Fruit fly (Drosophila melanogaster) whole organism, embryonic: Measurements from ENCODE around the gene CG31800.

ENCODE experiments used
- Blimp-1 ChIP-seq: fragments of 200-800 bp; sonication (Bioruptor generic); optimal IDR thresholded peaks from 3 replicates; lab custom pipeline; 2018; ENCODE audit warnings: missing biosample characterization, missing genetic modification characterization, mild to moderate bottlenecking, moderate library complexity, missing genetic modification reagents
- CG1024 ChIP-seq: fragments of 200-800 bp; sonication (Bioruptor generic); IDR thresholded peaks from 2 replicates; pipeline ENCODE4 v1.3.6; 2022; ENCODE audit warnings: missing biosample characterization, missing genetic modification characterization
- CG11398 ChIP-seq: fragments of 200-800 bp; sonication (Bioruptor generic); optimal IDR thresholded peaks from 2 replicates; lab custom pipeline; 2016; ENCODE audit warnings: missing biosample characterization, missing genetic modification characterization
- CG11560 ChIP-seq: fragments of 200-800 bp; sonication (Bioruptor generic); IDR thresholded peaks from 3 replicates; pipeline ENCODE4 v1.3.6; 2022; ENCODE audit warnings: missing biosample characterization, missing genetic modification characterization
- CG12391 ChIP-seq: fragments of 200-800 bp; sonication (Bioruptor generic); optimal IDR thresholded peaks from 3 replicates; lab custom pipeline; 2018; ENCODE audit warnings: missing biosample characterization, mild to moderate bottlenecking, missing genetic modification characterization, moderate library complexity
- CG13775 ChIP-seq: fragments of 200-800 bp; sonication (Bioruptor generic); optimal IDR thresholded peaks from 3 replicates; lab custom pipeline; 2017; ENCODE audit warnings: missing biosample characterization, mild to moderate bottlenecking, missing genetic modification characterization
- CG17361 ChIP-seq: fragments of 200-800 bp; sonication (Bioruptor generic); IDR thresholded peaks from 3 replicates; pipeline ENCODE4 v1.3.6; 2022; ENCODE audit warnings: missing biosample characterization, missing genetic modification characterization
- CG17612 ChIP-seq: fragments of 200-800 bp; sonication (Bioruptor generic); IDR thresholded peaks from 2 replicates; pipeline ENCODE4 v1.3.6; 2022; ENCODE audit warnings: missing biosample characterization, missing genetic modification characterization
- CG18619 ChIP-seq: fragments of 200-800 bp; sonication (Bioruptor generic); optimal IDR thresholded peaks from 3 replicates; lab custom pipeline; 2017; ENCODE audit warnings: missing biosample characterization, mild to moderate bottlenecking, missing genetic modification characterization
- CG2202 ChIP-seq: fragments of 200-800 bp; sonication (Bioruptor generic); optimal IDR thresholded peaks from 2 replicates; lab custom pipeline; 2018; ENCODE audit warnings: missing biosample characterization, mild to moderate bottlenecking, missing genetic modification characterization
- CG31441 ChIP-seq: fragments of 200-800 bp; sonication (Bioruptor generic); IDR thresholded peaks from 2 replicates; pipeline ENCODE4 v1.3.6; 2022; ENCODE audit warnings: missing biosample characterization, missing genetic modification characterization
- CG34224 ChIP-seq: fragments of 200-800 bp; sonication (Bioruptor generic); IDR thresholded peaks from 3 replicates; pipeline ENCODE4 v1.3.6; 2022; ENCODE audit warnings: missing biosample characterization, missing genetic modification characterization; ENCODE audit not compliant: partially characterized antibody
- CG42726 ChIP-seq: fragments of 200-800 bp; sonication (Bioruptor generic); IDR thresholded peaks from 2 replicates; pipeline ENCODE4 v1.3.6; 2022; ENCODE audit warnings: missing biosample characterization, missing genetic modification characterization; ENCODE audit not compliant: partially characterized antibody
- CG4424 ChIP-seq: fragments of 200-800 bp; sonication (Bioruptor generic); optimal IDR thresholded peaks from 3 replicates; lab custom pipeline; 2016; ENCODE audit warnings: missing biosample characterization, missing genetic modification characterization
- CG6254 ChIP-seq: fragments of 200-800 bp; sonication (Bioruptor generic); optimal IDR thresholded peaks from 3 replicates; lab custom pipeline; 2017; ENCODE audit warnings: mild to moderate bottlenecking, missing biosample characterization, missing genetic modification reagents, missing genetic modification characterization
- CG6654 ChIP-seq: fragments of 200-800 bp; sonication (Bioruptor generic); optimal IDR thresholded peaks from 2 replicates; lab custom pipeline; 2017; ENCODE audit warnings: missing biosample characterization, mild to moderate bottlenecking, missing genetic modification characterization
- CG6683 ChIP-seq: fragments of 200-800 bp; sonication (Bioruptor generic); optimal IDR thresholded peaks from 2 replicates; lab custom pipeline; 2017; ENCODE audit warnings: missing biosample characterization, mild to moderate bottlenecking, missing genetic modification characterization, missing genetic modification reagents
- CG6854 ChIP-seq: fragments of 200-800 bp; sonication (Bioruptor generic); optimal IDR thresholded peaks from 3 replicates; lab custom pipeline; 2017; ENCODE audit warnings: missing biosample characterization, mild to moderate bottlenecking, missing genetic modification characterization
- CG8924 ChIP-seq: fragments of 200-800 bp; optimal IDR thresholded peaks from 3 replicates; lab custom pipeline; 2019; ENCODE audit warnings: missing biosample characterization, mild to moderate bottlenecking, missing genetic modification characterization, moderate library complexity
- CG9727 ChIP-seq: fragments of 200-800 bp; sonication (Bioruptor generic); optimal IDR thresholded peaks from 3 replicates; lab custom pipeline; 2017; ENCODE audit warnings: missing biosample characterization, mild to moderate bottlenecking, missing genetic modification characterization
- Dbx ChIP-seq: fragments of 200-800 bp; sonication (Bioruptor generic); IDR thresholded peaks from 3 replicates; pipeline ENCODE4 v1.3.6; 2022; ENCODE audit warnings: missing biosample characterization, missing genetic modification characterization
- E2f2 ChIP-seq: fragments of 200-800 bp; sonication (Bioruptor generic); IDR thresholded peaks from 2 replicates; pipeline ENCODE4 v1.3.6; 2022; ENCODE audit warnings: missing biosample characterization, missing genetic modification characterization
- Eip74EF ChIP-seq, 2 experiments: fragments of 200-800 bp in 1 of 2; fragments of >200 bp in 1 of 2; sonication (Bioruptor generic) in 1 of 2; optimal IDR thresholded peaks; 2 replicates each; lab custom pipeline; 2017 to 2019; ENCODE audit warnings: missing biosample characterization in 2 of 2, missing genetic modification characterization in 2 of 2, mild to moderate bottlenecking in 1 of 2, moderate library complexity in 1 of 2
- Fer1 ChIP-seq: fragments of 200-800 bp; sonication (Bioruptor generic); optimal IDR thresholded peaks from 2 replicates; lab custom pipeline; 2017; ENCODE audit warnings: missing biosample characterization, mild to moderate bottlenecking, missing genetic modification characterization
- Hand ChIP-seq: fragments of 200-800 bp; sonication (Bioruptor generic); optimal IDR thresholded peaks from 2 replicates; lab custom pipeline; 2017; ENCODE audit warnings: mild to moderate bottlenecking, missing biosample characterization, missing genetic modification reagents, missing genetic modification characterization
- Hmx ChIP-seq: fragments of 200-800 bp; sonication (Bioruptor generic); optimal IDR thresholded peaks from 2 replicates; lab custom pipeline; 2016; ENCODE audit warnings: missing biosample characterization, missing genetic modification characterization
- Hsf ChIP-seq: fragments of 200-800 bp; sonication (Bioruptor generic); optimal IDR thresholded peaks from 3 replicates; lab custom pipeline; 2016; ENCODE audit warnings: missing biosample characterization, missing genetic modification characterization
- NC2β ChIP-seq: fragments of 200-800 bp; sonication (Bioruptor generic); optimal IDR thresholded peaks from 2 replicates; lab custom pipeline; 2016; ENCODE audit warnings: missing biosample characterization, missing genetic modification characterization
- Oli ChIP-seq: fragments of 200-800 bp; sonication (Bioruptor generic); optimal IDR thresholded peaks from 2 replicates; lab custom pipeline; 2018; ENCODE audit warnings: missing biosample characterization, mild to moderate bottlenecking, missing genetic modification characterization, moderate library complexity
- Opbp ChIP-seq: fragments of 200-800 bp; sonication (Bioruptor generic); IDR thresholded peaks from 3 replicates; pipeline ENCODE4 v1.3.6; 2022; ENCODE audit warnings: missing biosample characterization, missing genetic modification characterization; ENCODE audit not compliant: partially characterized antibody
- Sox102F ChIP-seq: fragments of 200-800 bp; sonication (Bioruptor generic); optimal IDR thresholded peaks from 2 replicates; lab custom pipeline; 2018; ENCODE audit warnings: missing biosample characterization, mild to moderate bottlenecking, missing genetic modification characterization, moderate library complexity
- Stat92E ChIP-seq, 3 experiments: fragments of >200 bp in 2 of 3; fragments of 200-800 bp in 1 of 3; sonication (Bioruptor generic) in 1 of 3; optimal IDR thresholded peaks; 2 replicates each; lab custom pipeline; 2017 to 2019; ENCODE audit warnings: missing biosample characterization in 3 of 3, missing genetic modification characterization in 3 of 3, mild to moderate bottlenecking in 1 of 3, moderate library complexity in 1 of 3
- Trl ChIP-seq, 3 experiments: fragments of >200 bp in 2 of 3; fragments of 200-800 bp in 1 of 3; sonication (Bioruptor generic) in 1 of 3; optimal IDR thresholded peaks; 2 replicates in 1 of 3; 3 replicates in 2 of 3; lab custom pipeline; 2016 to 2017; ENCODE audit warnings: missing biosample characterization in 1 of 3, missing genetic modification characterization in 1 of 3
- ac ChIP-seq: fragments of 200-800 bp; sonication (Bioruptor generic); optimal IDR thresholded peaks from 3 replicates; lab custom pipeline; 2017; ENCODE audit warnings: missing biosample characterization, mild to moderate bottlenecking, missing genetic modification characterization
- aop ChIP-seq: fragments of 200-800 bp; sonication (Bioruptor generic); IDR thresholded peaks from 2 replicates; pipeline ENCODE4 v1.3.6; 2022; ENCODE audit warnings: missing biosample characterization, missing genetic modification characterization
- cas ChIP-seq: fragments of 200-800 bp; sonication (Bioruptor generic); IDR thresholded peaks from 2 replicates; pipeline ENCODE4 v1.3.6; 2022; ENCODE audit warnings: missing biosample characterization, missing genetic modification characterization
- danr ChIP-seq: fragments of 200-800 bp; sonication (Bioruptor generic); IDR thresholded peaks from 2 replicates; pipeline ENCODE4 v1.3.6; 2022; ENCODE audit warnings: missing biosample characterization, missing genetic modification characterization
- dm ChIP-seq: fragments of 200-800 bp; sonication (Bioruptor generic); optimal IDR thresholded peaks from 3 replicates; lab custom pipeline; 2016; ENCODE audit warnings: missing biosample characterization, missing genetic modification characterization
- hb ChIP-seq: fragments of 200-800 bp; sonication (Bioruptor generic); IDR thresholded peaks from 3 replicates; pipeline ENCODE4 v1.3.6; 2022; ENCODE audit warnings: missing biosample characterization, missing genetic modification characterization; ENCODE audit not compliant: partially characterized antibody
- mam ChIP-seq: fragments of 200-800 bp; sonication (Bioruptor generic); optimal IDR thresholded peaks from 3 replicates; lab custom pipeline; 2016; ENCODE audit warnings: missing biosample characterization, missing genetic modification characterization
- nmo ChIP-seq: fragments of 200-800 bp; sonication (Bioruptor generic); optimal IDR thresholded peaks from 2 replicates; lab custom pipeline; 2018; ENCODE audit warnings: missing biosample characterization, mild to moderate bottlenecking, missing genetic modification characterization, moderate library complexity
- org-1 ChIP-seq: fragments of 200-800 bp; sonication (Bioruptor generic); optimal IDR thresholded peaks from 2 replicates; lab custom pipeline; 2017; ENCODE audit warnings: missing biosample characterization, missing genetic modification characterization
- pfk ChIP-seq: fragments of 200-800 bp; sonication (Bioruptor generic); optimal IDR thresholded peaks from 2 replicates; lab custom pipeline; 2018; ENCODE audit warnings: missing biosample characterization, mild to moderate bottlenecking, missing genetic modification characterization, moderate library complexity
- pho ChIP-seq: fragments of 200-800 bp; sonication (Bioruptor generic); optimal IDR thresholded peaks from 2 replicates; lab custom pipeline; 2016; ENCODE audit warnings: missing biosample characterization, missing genetic modification characterization
- psq ChIP-seq: fragments of 200-800 bp; sonication (Bioruptor generic); optimal IDR thresholded peaks from 2 replicates; lab custom pipeline; 2017; ENCODE audit warnings: missing biosample characterization, missing genetic modification characterization
- schlank ChIP-seq: fragments of 200-800 bp; sonication (Bioruptor generic); optimal IDR thresholded peaks from 2 replicates; lab custom pipeline; 2018; ENCODE audit warnings: missing biosample characterization, mild to moderate bottlenecking, missing genetic modification characterization
- ssp ChIP-seq: fragments of 200-800 bp; sonication (Bioruptor generic); IDR thresholded peaks from 2 replicates; pipeline ENCODE4 v1.3.6; 2022; ENCODE audit warnings: missing biosample characterization, missing genetic modification characterization
- trem ChIP-seq: fragments of 200-800 bp; optimal IDR thresholded peaks from 3 replicates; lab custom pipeline; 2019; ENCODE audit warnings: missing biosample characterization, mild to moderate bottlenecking, missing genetic modification characterization, moderate library complexity
- trh ChIP-seq: fragments of 200-800 bp; sonication (Bioruptor generic); optimal IDR thresholded peaks from 2 replicates; lab custom pipeline; 2016; ENCODE audit warnings: missing biosample characterization, missing genetic modification characterization
- z ChIP-seq: fragments of 200-800 bp; sonication (Bioruptor generic); IDR thresholded peaks from 3 replicates; pipeline ENCODE4 v1.3.6; 2022; ENCODE audit warnings: missing biosample characterization, missing genetic modification characterization

Gene CG31800

DNA sequence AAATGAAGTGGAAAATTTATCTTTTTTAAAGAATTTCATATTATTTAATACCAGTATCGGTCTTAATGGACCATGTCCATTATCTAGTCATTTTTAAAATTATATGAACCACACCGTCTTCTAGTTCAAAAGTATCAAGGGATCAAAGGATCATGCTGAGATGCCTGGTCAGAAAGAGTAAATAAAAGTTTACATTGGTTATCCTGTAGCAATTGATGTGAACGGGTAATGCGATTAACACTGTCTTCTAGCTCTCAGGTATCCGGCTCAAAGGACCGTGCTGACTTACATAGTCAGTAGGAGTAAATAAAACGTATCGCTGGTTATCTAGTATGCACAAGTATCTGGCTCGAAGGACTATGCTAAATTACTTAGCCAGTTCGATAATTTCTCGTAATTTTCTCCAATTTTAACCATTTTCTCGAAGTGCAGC lies 15.2 kb downstream of the CG31800 start (continued):
- TF ChIP-seq Oli (tag; lab: Kevin White, UChicago) (peak; percentile 48), CG4424 (GFP tag; lab: Kevin White, UChicago) (peak; percentile 35), CG34224 (GFP tag; lab: Robert Waterston, UW) (no peak), trem (no peak), psq (GFP tag; lab: Kevin White, UChicago) (no peak), CG2202 (tag; lab: Kevin White, UChicago) (no peak), CG11398 (GFP tag; lab: Kevin White, UChicago) (no peak), NC2β (GFP tag; lab: Kevin White, UChicago) (no peak), CG42726 (GFP tag; lab: Robert Waterston, UW) (no peak), cas (GFP tag; lab: Robert Waterston, UW) (no peak), Hand (GFP tag; lab: Kevin White, UChicago) (peak; percentile 39), aop (GFP tag; lab: Robert Waterston, UW) (no peak), CG17361 (GFP tag; lab: Robert Waterston, UW) (peak; percentile 70; the same call in 2 of the 3 replicates), CG6683 (GFP tag; lab: Kevin White, UChicago) (no peak), ssp (no peak), Fer1 (GFP tag; lab: Kevin White, UChicago) (peak; percentile 24), Trl (optimal IDR thresholded peaks at IDR 0.05; lab: Kevin White, UChicago) (no peak), Trl (GFP tag; optimal IDR thresholded peaks at IDR 0.05; lab: Kevin White, UChicago) (no peak), ac (GFP tag; lab: Kevin White, UChicago) (no peak), org-1 (peak; percentile 8), schlank (tag; lab: Kevin White, UChicago) (no peak), CG18619 (GFP tag; lab: Kevin White, UChicago) (peak; percentile 48), Hmx (GFP tag; lab: Kevin White, UChicago) (no peak), CG17612 (GFP tag; lab: Robert Waterston, UW) (0 out of 2 replicates have a peak, but pooled peaks have one; percentile 6), CG11560 (0 out of 3 replicates have a peak, but pooled peaks have one; percentile 42), hb (GFP tag; lab: Robert Waterston, UW) (no peak), nmo (peak; percentile 15), Stat92E (GFP tag; optimal IDR thresholded peaks at IDR 0.05; lab: Kevin White, UChicago) (no peak), z (GFP tag; lab: Robert Waterston, UW) (no peak), CG6854 (GFP tag; lab: Kevin White, UChicago) (peak; percentile 29), CG6654 (GFP tag; lab: Kevin White, UChicago) (no peak), CG6254 (no peak), Eip74EF (GFP tag; optimal IDR thresholded peaks at IDR 0.05; lab: Kevin White, UChicago) (no peak), CG1024 (GFP tag; lab: Robert Waterston, UW) (no peak), Opbp (GFP tag; lab: Robert Waterston, UW) (no peak), Blimp-1 (GFP tag; lab: Kevin White, UChicago) (no peak), E2f2 (GFP tag; lab: Robert Waterston, UW) (no peak), pfk (GFP tag; lab: Kevin White, UChicago) (no peak), CG31441 (GFP tag; lab: Robert Waterston, UW) (0 out of 2 replicates have a peak, but pooled peaks have one; percentile 30), CG8924 (peak; percentile 28), Dbx (GFP tag; lab: Robert Waterston, UW) (no peak), CG13775 (peak; percentile 35), mam (peak; percentile 44), pho (GFP tag; lab: Kevin White, UChicago) (peak; percentile 37), CG12391 (tag; lab: Kevin White, UChicago) (peak; percentile 7), danr (GFP tag; lab: Robert Waterston, UW) (no peak), Sox102F (GFP tag; lab: Kevin White, UChicago) (peak; percentile 5), CG9727 (GFP tag; lab: Kevin White, UChicago) (peak; percentile 50), Hsf (GFP tag; lab: Kevin White, UChicago) (peak; percentile 23), dm (GFP tag; lab: Kevin White, UChicago) (no peak), trh (GFP tag; lab: Kevin White, UChicago) (no peak)
